Fruit fly (Drosophila melanogaster): ENCODE results near the gene CG12523.

CG12523 gene

dm6 chr3L:10827348-10827747, 26.4 kb downstream of the CG12523 start (continued):
- TF ChIP-seq abd-A (tag; optimal IDR thresholded peaks at IDR 0.05) (no peak), tin (GFP tag; optimal IDR thresholded peaks at IDR 0.05) (no peak), CG9876 (GFP tag; optimal IDR thresholded peaks at IDR 0.05) (no peak), CkIIα-i1 (GFP tag; IDR thresholded peaks at IDR 0.05) (no peak), Doc3 (GFP tag; IDR thresholded peaks at IDR 0.05; ENCODE audit: partially characterized antibody) (no peak), ftz-f1 (GFP tag; optimal IDR thresholded peaks at IDR 0.05) (no peak), CG15601 (tag; optimal IDR thresholded peaks at IDR 0.05) (no peak), CG15514 (GFP tag; optimal IDR thresholded peaks at IDR 0.05) (no peak), CG9609 (GFP tag; optimal IDR thresholded peaks at IDR 0.05) (no peak), ATbp (GFP tag; optimal IDR thresholded peaks at IDR 0.05) (no peak), crc (GFP tag; optimal IDR thresholded peaks at IDR 0.05) (no peak), dan (GFP tag; IDR thresholded peaks at IDR 0.05) (no peak), nom (GFP tag; optimal IDR thresholded peaks at IDR 0.05) (no peak), Opbp (GFP tag; IDR thresholded peaks at IDR 0.05; ENCODE audit: partially characterized antibody) (no peak), dati (GFP tag; IDR thresholded peaks at IDR 0.05) (no peak), bbx (GFP tag; IDR thresholded peaks at IDR 0.05; ENCODE audit: partially characterized antibody) (no peak), CG14710 (tag; optimal IDR thresholded peaks at IDR 0.05) (no peak), usp (GFP tag; optimal IDR thresholded peaks at IDR 0.05) (no peak), CG11247 (GFP tag; IDR thresholded peaks at IDR 0.05) (no peak), CG5953 (GFP tag; IDR thresholded peaks at IDR 0.05) (no peak), D19A (tag; optimal IDR thresholded peaks at IDR 0.05) (peak; percentile 24), sd (tag; optimal IDR thresholded peaks at IDR 0.05) (no peak), h (optimal IDR thresholded peaks at IDR 0.05) (no peak), insv (GFP tag; optimal IDR thresholded peaks at IDR 0.05) (no peak), cato (GFP tag; optimal IDR thresholded peaks at IDR 0.05; ENCODE audit: borderline replicate concordance) (no peak), CG16815 (GFP tag; optimal IDR thresholded peaks at IDR 0.05) (no peak), Oli (tag; optimal IDR thresholded peaks at IDR 0.05) (peak; percentile 50), CG15696 (tag; optimal IDR thresholded peaks at IDR 0.05) (no peak), repo (GFP tag; optimal IDR thresholded peaks at IDR 0.05) (no peak), CG17802 (tag; optimal IDR thresholded peaks at IDR 0.05) (no peak), odd (GFP tag; optimal IDR thresholded peaks at IDR 0.05) (no peak), CG10209 (GFP tag; optimal IDR thresholded peaks at IDR 0.05) (peak; percentile 17), nerfin-2 (GFP tag; IDR thresholded peaks at IDR 0.05; ENCODE audit: partially characterized antibody) (no peak), CG3163 (GFP tag; optimal IDR thresholded peaks at IDR 0.05) (no peak), CG9932 (GFP tag; IDR thresholded peaks at IDR 0.05) (peak; percentile 33; the same call in 1 of the 2 replicates), Dp (GFP tag; optimal IDR thresholded peaks at IDR 0.05) (no peak), CG9437 (GFP tag; optimal IDR thresholded peaks at IDR 0.05) (peak; percentile 31), CG1832 (GFP tag; optimal IDR thresholded peaks at IDR 0.05) (no peak), Atf3 (GFP tag; optimal IDR thresholded peaks at IDR 0.05) (no peak), CG32772 (GFP tag; IDR thresholded peaks at IDR 0.05) (no peak), CG12071 (GFP tag; optimal IDR thresholded peaks at IDR 0.05) (no peak), hth (optimal IDR thresholded peaks at IDR 0.05) (no peak), CG4424 (GFP tag; optimal IDR thresholded peaks at IDR 0.05) (no peak), Elba2 (GFP tag; optimal IDR thresholded peaks at IDR 0.05) (no peak), gsb-n (tag; optimal IDR thresholded peaks at IDR 0.05) (no peak), Ssrp (tag; optimal IDR thresholded peaks at IDR 0.05) (peak; percentile 18), Six4 (GFP tag; optimal IDR thresholded peaks at IDR 0.05) (no peak), Hsf (GFP tag; optimal IDR thresholded peaks at IDR 0.05) (no peak), sc (optimal IDR thresholded peaks at IDR 0.05) (no peak), sc (GFP tag; optimal IDR thresholded peaks at IDR 0.05) (no peak), jing (GFP tag; optimal IDR thresholded peaks at IDR 0.05) (no peak), CG3726 (GFP tag; IDR thresholded peaks at IDR 0.05) (no peak)
